Fruit fly (Drosophila melanogaster) whole organism, adult: ENCODE results near the gene CG45073.

Experiments used
- CG11617 ChIP-seq: fragments of 200-800 bp; sonication (Bioruptor generic); optimal IDR thresholded peaks from 2 replicates; lab custom pipeline; 2017; ENCODE audit warnings: mild to moderate bottlenecking, missing biosample characterization, missing genetic modification reagents, missing genetic modification characterization
- CG12768 ChIP-seq: fragments of 200-800 bp; sonication (Bioruptor generic); optimal IDR thresholded peaks from 2 replicates; lab custom pipeline; 2017; ENCODE audit warnings: missing biosample characterization, missing genetic modification characterization, mild to moderate bottlenecking, moderate library complexity, missing genetic modification reagents
- CG14711 ChIP-seq: fragments of 200-800 bp; sonication (Bioruptor generic); optimal IDR thresholded peaks from 2 replicates; lab custom pipeline; 2018; ENCODE audit warnings: missing biosample characterization, mild to moderate bottlenecking, missing genetic modification characterization, moderate library complexity
- CG1620 ChIP-seq: fragments of 200-800 bp; sonication (Bioruptor generic); optimal IDR thresholded peaks from 2 replicates; lab custom pipeline; 2016; ENCODE audit warnings: missing biosample characterization, missing genetic modification characterization
- CG33017 ChIP-seq: fragments of 200-800 bp; sonication (Bioruptor generic); optimal IDR thresholded peaks from 2 replicates; lab custom pipeline; 2018; ENCODE audit warnings: missing biosample characterization, mild to moderate bottlenecking, missing genetic modification characterization, moderate library complexity
- CG5204 ChIP-seq: fragments of 200-800 bp; sonication (Bioruptor generic); optimal IDR thresholded peaks from 2 replicates; lab custom pipeline; 2016; ENCODE audit warnings: missing biosample characterization, missing genetic modification characterization
- CG7045 ChIP-seq: fragments of 200-800 bp; sonication (Bioruptor generic); optimal IDR thresholded peaks from 2 replicates; lab custom pipeline; 2017; ENCODE audit warnings: missing biosample characterization, mild to moderate bottlenecking, missing genetic modification characterization
- CG7101 ChIP-seq: fragments of 200-800 bp; sonication (Bioruptor generic); optimal IDR thresholded peaks from 2 replicates; lab custom pipeline; 2018; ENCODE audit warnings: missing biosample characterization, mild to moderate bottlenecking, missing genetic modification characterization, moderate library complexity
- Clk ChIP-seq: fragments of 200-800 bp; sonication (Bioruptor generic); optimal IDR thresholded peaks from 2 replicates; lab custom pipeline; 2017; ENCODE audit warnings: missing biosample characterization, missing genetic modification characterization
- Crg-1 ChIP-seq: fragments of 200-800 bp; sonication (Bioruptor generic); optimal IDR thresholded peaks from 2 replicates; lab custom pipeline; 2016; ENCODE audit warnings: missing biosample characterization, missing genetic modification characterization
- Hr96 ChIP-seq: fragments of 200-800 bp; sonication (Bioruptor generic); optimal IDR thresholded peaks from 2 replicates; lab custom pipeline; 2016; ENCODE audit warnings: missing biosample characterization, missing genetic modification characterization
- Mnt ChIP-seq: fragments of 200-800 bp; sonication (Bioruptor generic); optimal IDR thresholded peaks from 2 replicates; lab custom pipeline; 2016; ENCODE audit warnings: missing biosample characterization, mild to moderate bottlenecking, missing genetic modification characterization
- bab1 ChIP-seq: fragments of 200-800 bp; sonication (Bioruptor generic); optimal IDR thresholded peaks from 3 replicates; lab custom pipeline; 2019; ENCODE audit warnings: missing biosample characterization, mild to moderate bottlenecking, missing genetic modification characterization, moderate library complexity
- cic ChIP-seq: fragments of 200-800 bp; sonication (Bioruptor generic); optimal IDR thresholded peaks from 2 replicates; lab custom pipeline; 2017; ENCODE audit warnings: missing biosample characterization, mild to moderate bottlenecking, missing genetic modification characterization, moderate library complexity
- cnc ChIP-seq, 2 experiments: fragments of >200 bp; optimal IDR thresholded peaks; 2 replicates each; lab custom pipeline; 2017
- kay ChIP-seq: fragments of 200-800 bp; sonication (Bioruptor generic); peaks from one replicate; lab custom pipeline; 2016; ENCODE audit warnings: missing biosample characterization, missing genetic modification characterization, borderline replicate concordance
- ovo ChIP-seq: fragments of 200-800 bp; sonication (Bioruptor generic); optimal IDR thresholded peaks from 2 replicates; lab custom pipeline; 2016; ENCODE audit warnings: missing biosample characterization, missing genetic modification characterization
- pad ChIP-seq: fragments of 200-800 bp; sonication (Bioruptor generic); optimal IDR thresholded peaks from 3 replicates; lab custom pipeline; 2017; ENCODE audit warnings: missing biosample characterization, missing genetic modification characterization, mild to moderate bottlenecking, moderate library complexity, missing genetic modification reagents
- tj ChIP-seq: fragments of 200-800 bp; sonication (Bioruptor generic); optimal IDR thresholded peaks from 3 replicates; lab custom pipeline; 2017; ENCODE audit warnings: missing biosample characterization, mild to moderate bottlenecking, missing genetic modification characterization, moderate library complexity
- toe ChIP-seq: fragments of 200-800 bp; sonication (Bioruptor generic); optimal IDR thresholded peaks from 2 replicates; lab custom pipeline; 2016; ENCODE audit warnings: missing biosample characterization, missing genetic modification characterization

CG45073 gene

DNA sequence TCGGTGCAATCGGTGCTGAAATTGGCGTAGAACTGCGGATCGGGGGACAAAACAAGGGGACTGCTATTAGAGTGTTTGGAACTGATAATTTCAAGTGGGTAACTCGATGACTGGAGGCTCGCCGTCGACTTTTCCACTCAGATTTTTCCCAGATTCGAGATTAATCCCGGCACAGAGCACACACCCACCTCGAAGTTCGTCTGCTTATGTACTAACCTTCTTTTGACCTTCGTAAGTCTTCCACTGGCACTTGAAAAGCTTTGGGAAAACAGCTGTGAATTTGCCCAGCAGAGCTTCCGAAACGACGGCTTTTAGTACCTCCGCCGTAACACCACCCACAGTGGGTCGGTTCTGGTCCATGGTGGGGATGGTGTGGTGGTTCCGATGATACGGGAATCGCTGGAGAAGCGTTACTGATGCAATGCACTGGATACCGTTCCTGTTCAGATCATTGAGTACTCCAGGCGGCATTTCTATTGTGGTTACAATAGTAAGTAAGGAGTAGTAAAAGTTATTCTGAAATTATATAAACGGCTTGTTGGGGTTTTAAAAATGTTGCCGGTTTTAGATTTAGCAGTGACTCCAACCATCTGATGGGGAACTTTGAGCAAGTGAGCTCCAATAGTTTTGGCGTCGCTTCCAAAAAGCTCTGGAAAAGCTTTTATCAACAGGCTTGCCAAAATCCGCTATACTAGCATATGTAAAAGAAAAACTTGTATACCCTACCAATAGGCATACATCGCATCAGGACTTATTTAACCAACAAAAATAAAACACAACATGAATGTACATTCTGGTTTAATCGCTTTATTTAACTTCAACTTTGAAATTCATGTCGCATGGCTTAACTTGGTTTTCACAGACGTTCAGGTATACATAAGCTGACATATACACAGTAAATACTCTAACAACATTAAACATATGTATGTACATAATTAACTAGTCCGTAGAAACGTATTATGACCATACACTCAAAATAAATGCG, 9.8 kb upstream of the CG45073 start, which contains the start of gene Tpi:
Gene Tpi, minus strand, starts transcription at position 537 of the 985 bp plus-strand sequence.
- TF ChIP-seq ovo (peak; percentile 50), Hr96 (GFP tag; lab: Kevin White, UChicago) (no peak), kay (GFP tag; lab: Kevin White, UChicago) (no peak), Mnt (GFP tag; lab: Kevin White, UChicago) (no peak), CG1620 (GFP tag; lab: Kevin White, UChicago) (peak; percentile 12), CG12768 (GFP tag; lab: Kevin White, UChicago) (peak; percentile 41), pad (peak; percentile 71), bab1 (peak; percentile 57), tj (GFP tag; lab: Kevin White, UChicago) (peak; percentile 24), cic (GFP tag; lab: Kevin White, UChicago) (no peak), CG7045 (no peak), CG7101 (tag; lab: Kevin White, UChicago) (peak; percentile 33), cnc (optimal IDR thresholded peaks at IDR 0.05; lab: Kevin White, UChicago) (no peak), CG33017 (tag; lab: Kevin White, UChicago) (peak; percentile 32), CG14711 (tag; lab: Kevin White, UChicago) (peak; percentile 38), CG11617 (peak; percentile 8), Clk (no peak), Crg-1 (no peak), CG5204 (no peak), toe (GFP tag; lab: Kevin White, UChicago) (no peak)

DNA sequence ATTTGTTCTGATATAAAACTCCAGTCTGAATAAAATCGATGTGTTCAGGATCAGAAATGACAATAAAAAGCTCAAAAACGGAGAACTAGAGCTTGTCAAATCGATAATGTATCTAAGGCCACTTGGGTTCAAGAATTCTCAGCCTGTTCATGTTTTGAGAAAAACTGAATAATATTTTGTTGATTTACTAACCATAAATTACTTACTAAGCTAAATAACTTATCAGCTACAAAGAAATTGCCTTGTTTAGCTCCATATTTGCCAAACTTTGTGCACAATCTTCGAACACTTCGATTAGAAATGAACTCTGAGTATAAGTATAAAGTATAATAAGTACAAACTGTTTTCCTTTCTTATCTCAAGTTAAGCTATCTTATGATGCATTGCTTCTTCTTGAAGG, 7.8 kb upstream of the CG45073 start, which contains the start of gene CG31029:
Gene CG31029, minus strand, starts transcription at position 101 of the 400 bp plus-strand sequence.
- TF ChIP-seq CG33017 (tag; lab: Kevin White, UChicago) (no peak), CG5204 (no peak), kay (GFP tag; lab: Kevin White, UChicago) (no peak)

DNA sequence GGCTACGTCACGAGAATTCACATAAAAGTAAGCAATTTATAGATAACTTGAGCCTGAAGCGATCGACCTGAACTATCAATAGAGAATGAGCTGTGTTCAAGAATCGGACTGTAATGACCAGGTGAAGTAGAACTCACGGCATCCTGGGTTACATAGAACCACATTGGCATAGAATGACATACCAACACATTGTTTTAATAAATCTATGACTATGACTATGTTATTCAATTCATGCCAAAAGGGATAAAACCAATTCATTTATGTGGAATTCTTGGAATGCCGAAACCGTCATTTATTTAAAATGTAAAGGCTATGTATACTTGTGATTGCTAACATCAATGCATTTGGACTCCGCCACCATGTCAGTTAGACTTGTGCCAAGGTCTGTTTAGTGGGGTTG, 4.5 kb upstream of the CG45073 start, which contains the start of gene Ppi1:
Gene Ppi1, minus strand, starts transcription at position 101 of the 400 bp plus-strand sequence.
- TF ChIP-seq toe (GFP tag; lab: Kevin White, UChicago) (no peak), kay (GFP tag; lab: Kevin White, UChicago) (no peak), CG5204 (no peak), CG11617 (no peak), Crg-1 (no peak), CG7045 (no peak), CG7101 (tag; lab: Kevin White, UChicago) (no peak), cic (GFP tag; lab: Kevin White, UChicago) (no peak), tj (GFP tag; lab: Kevin White, UChicago) (no peak), cnc (optimal IDR thresholded peaks at IDR 0.05; lab: Kevin White, UChicago) (no peak), CG1620 (GFP tag; lab: Kevin White, UChicago) (no peak), bab1 (no peak), CG12768 (GFP tag; lab: Kevin White, UChicago) (no peak), ovo (no peak), CG33017 (tag; lab: Kevin White, UChicago) (no peak), CG14711 (tag; lab: Kevin White, UChicago) (no peak), Hr96 (GFP tag; lab: Kevin White, UChicago) (no peak), Clk (no peak), Mnt (GFP tag; lab: Kevin White, UChicago) (no peak)

dm6 chr3R:30123163-30123562, 1.4 kb downstream of the CG45073 start, which contains the start of gene CG45072:
CG45072 (minus strand) TSS chr3R:30123263.
- no peak for TF ChIP-seq CG33017 (tag; lab: Kevin White, UChicago)
- TF ChIP-seq Crg-1: no peak
- TF ChIP-seq CG1620 (GFP tag; lab: Kevin White, UChicago): no peak
- TF ChIP-seq bab1: no peak
- no peak for TF ChIP-seq pad
- TF ChIP-seq CG14711 (tag; lab: Kevin White, UChicago): no peak
- no peak for TF ChIP-seq CG7045
- no peak for TF ChIP-seq tj (GFP tag; lab: Kevin White, UChicago)
- no peak for TF ChIP-seq toe (GFP tag; lab: Kevin White, UChicago)
- TF ChIP-seq CG5204: no peak
- no peak for TF ChIP-seq CG12768 (GFP tag; lab: Kevin White, UChicago)
- TF ChIP-seq CG11617: no peak
- TF ChIP-seq CG7101 (tag; lab: Kevin White, UChicago): no peak
- TF ChIP-seq ovo: no peak
- TF ChIP-seq kay (GFP tag; lab: Kevin White, UChicago): no peak
- no peak for TF ChIP-seq cic (GFP tag; lab: Kevin White, UChicago)
- no peak for TF ChIP-seq Hr96 (GFP tag; lab: Kevin White, UChicago)
- no peak for TF ChIP-seq Mnt (GFP tag; lab: Kevin White, UChicago)
- no peak for TF ChIP-seq cnc (optimal IDR thresholded peaks at IDR 0.05; lab: Kevin White, UChicago)
- no peak for TF ChIP-seq Clk

dm6 chr3R:30121731-30122130, 2.8 kb downstream of the CG45073 start:
- TF ChIP-seq kay (GFP tag; lab: Kevin White, UChicago): peak; percentile 35
- TF ChIP-seq pad: no peak

DNA sequence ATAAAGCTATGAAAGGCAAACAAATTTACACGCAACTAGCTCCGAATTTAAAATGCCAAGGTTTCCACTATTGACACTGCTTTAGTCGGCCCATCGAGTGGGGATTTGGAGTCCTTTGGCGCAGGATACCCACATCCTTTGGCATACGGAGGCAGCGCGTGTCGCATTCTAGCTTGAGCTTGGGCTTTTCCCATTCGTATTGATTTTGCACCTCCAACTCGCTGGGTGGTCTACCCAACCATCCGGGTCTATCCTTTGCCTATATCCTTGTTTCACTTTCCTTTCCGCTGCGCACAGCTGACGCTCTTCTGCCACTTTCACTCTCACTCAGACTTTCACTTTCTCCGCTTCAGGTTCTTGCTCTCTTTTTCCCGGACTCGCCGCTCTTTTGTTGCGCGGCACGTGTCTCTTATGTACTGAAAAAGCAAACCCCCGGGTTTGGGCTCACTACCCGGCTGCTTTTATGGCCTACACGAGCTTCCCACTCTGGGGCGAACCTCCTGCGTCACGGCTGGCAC, 10.2 kb downstream of the CG45073 start:
- TF ChIP-seq CG14711 (tag; lab: Kevin White, UChicago) (no peak), CG12768 (GFP tag; lab: Kevin White, UChicago) (no peak), toe (GFP tag; lab: Kevin White, UChicago) (no peak), bab1 (no peak), CG5204 (no peak), pad (no peak), CG33017 (tag; lab: Kevin White, UChicago) (no peak), Crg-1 (no peak), cnc (optimal IDR thresholded peaks at IDR 0.05; lab: Kevin White, UChicago) (no peak), Mnt (GFP tag; lab: Kevin White, UChicago) (no peak), CG7045 (no peak), Clk (no peak), tj (GFP tag; lab: Kevin White, UChicago) (no peak), cic (GFP tag; lab: Kevin White, UChicago) (no peak), CG11617 (no peak), Hr96 (GFP tag; lab: Kevin White, UChicago) (no peak), ovo (no peak), kay (GFP tag; lab: Kevin White, UChicago) (no peak)
